Worm (Caenorhabditis elegans): ENCODE measurements around the gene C25D7.9.

- TF ChIP-seq dmd-4 (tag; optimal IDR thresholded peaks at IDR 0.05; ENCODE audit: borderline replicate concordance) (no peak), ceh-24 (tag; optimal IDR thresholded peaks at IDR 0.05) (no peak), Y22D7AL.16 (tag; optimal IDR thresholded peaks at IDR 0.05) (no peak), ama-1 (optimal IDR thresholded peaks at IDR 0.05) (no peak), odd-2 (tag; optimal IDR thresholded peaks at IDR 0.05) (no peak), elt-2 (tag; optimal IDR thresholded peaks at IDR 0.05) (no peak), ceh-48 (tag; optimal IDR thresholded peaks at IDR 0.05) (no peak), pag-3 (tag; optimal IDR thresholded peaks at IDR 0.05; ENCODE audit: borderline replicate concordance) (no peak)
Observed at ce11 chrV:15020229-15020628, 44.7 kb upstream of the C25D7.9 start, which contains the start of gene F14H8.2.
